Fruit fly (Drosophila melanogaster) whole organism, embryonic: Measurements from ENCODE around the gene CG43999.

Experiments
- Bdp1 ChIP-seq: fragments of 200-800 bp; sonication (Bioruptor generic); optimal IDR thresholded peaks from 3 replicates; lab custom pipeline; 2016; ENCODE audit warnings: missing biosample characterization, missing genetic modification characterization
- CG10431 ChIP-seq: fragments of 200-800 bp; sonication (Bioruptor generic); optimal IDR thresholded peaks from 3 replicates; lab custom pipeline; 2018; ENCODE audit warnings: missing biosample characterization, mild to moderate bottlenecking, missing genetic modification characterization
- CG11723 ChIP-seq: fragments of 200-800 bp; sonication (Bioruptor generic); optimal IDR thresholded peaks from 2 replicates; lab custom pipeline; 2017; ENCODE audit warnings: missing biosample characterization, mild to moderate bottlenecking, missing genetic modification characterization
- CG12744 ChIP-seq: fragments of 200-800 bp; sonication (Bioruptor generic); optimal IDR thresholded peaks from 2 replicates; lab custom pipeline; 2016; ENCODE audit warnings: missing biosample characterization, missing genetic modification characterization
- CG13775 ChIP-seq: fragments of 200-800 bp; sonication (Bioruptor generic); optimal IDR thresholded peaks from 3 replicates; lab custom pipeline; 2017; ENCODE audit warnings: missing biosample characterization, mild to moderate bottlenecking, missing genetic modification characterization
- CG14050 ChIP-seq: fragments of 200-800 bp; sonication (Bioruptor generic); IDR thresholded peaks from 3 replicates; pipeline ENCODE4 v1.3.6; 2022; ENCODE audit warnings: missing biosample characterization, missing genetic modification characterization
- CG17385 ChIP-seq: fragments of 200-800 bp; sonication (Bioruptor generic); optimal IDR thresholded peaks from 3 replicates; lab custom pipeline; 2018; ENCODE audit warnings: missing biosample characterization, mild to moderate bottlenecking, missing genetic modification characterization
- CG1792 ChIP-seq: fragments of 200-800 bp; sonication (Bioruptor generic); optimal IDR thresholded peaks from 2 replicates; lab custom pipeline; 2016; ENCODE audit warnings: missing biosample characterization, missing genetic modification characterization
- CG2889 ChIP-seq: fragments of 200-800 bp; sonication (Bioruptor generic); IDR thresholded peaks from 3 replicates; pipeline ENCODE4 v1.3.6; 2022; ENCODE audit warnings: missing biosample characterization, missing genetic modification characterization
- CG42726 ChIP-seq: fragments of 200-800 bp; sonication (Bioruptor generic); IDR thresholded peaks from 2 replicates; pipeline ENCODE4 v1.3.6; 2022; ENCODE audit warnings: missing biosample characterization, missing genetic modification characterization; ENCODE audit not compliant: partially characterized antibody
- CG4707 ChIP-seq: fragments of 200-800 bp; sonication (Bioruptor generic); optimal IDR thresholded peaks from 2 replicates; lab custom pipeline; 2018; ENCODE audit warnings: missing biosample characterization, mild to moderate bottlenecking, missing genetic modification characterization, moderate library complexity
- CG4730 ChIP-seq: fragments of 200-800 bp; sonication (Bioruptor generic); IDR thresholded peaks from 2 replicates; pipeline ENCODE4 v1.3.6; 2022; ENCODE audit warnings: missing biosample characterization, missing genetic modification characterization
- CG5180 ChIP-seq: fragments of 200-800 bp; sonication (Bioruptor generic); optimal IDR thresholded peaks from 3 replicates; lab custom pipeline; 2017; ENCODE audit warnings: missing biosample characterization, missing genetic modification characterization, mild to moderate bottlenecking, moderate library complexity, missing genetic modification reagents
- CG7556 ChIP-seq: fragments of 200-800 bp; sonication (Bioruptor generic); optimal IDR thresholded peaks from 2 replicates; lab custom pipeline; 2017; ENCODE audit warnings: missing biosample characterization, mild to moderate bottlenecking, missing genetic modification characterization
- CG7745 ChIP-seq: fragments of 200-800 bp; sonication (Bioruptor generic); optimal IDR thresholded peaks from 2 replicates; lab custom pipeline; 2018; ENCODE audit warnings: missing biosample characterization, mild to moderate bottlenecking, missing genetic modification characterization, moderate library complexity
- CG8359 ChIP-seq: fragments of 200-800 bp; sonication (Bioruptor generic); optimal IDR thresholded peaks from 2 replicates; lab custom pipeline; 2017; ENCODE audit warnings: missing biosample characterization, mild to moderate bottlenecking, missing genetic modification characterization, borderline replicate concordance
- Eip74EF ChIP-seq, 2 experiments: fragments of 200-800 bp in 1 of 2; fragments of >200 bp in 1 of 2; sonication (Bioruptor generic) in 1 of 2; optimal IDR thresholded peaks; 2 replicates each; lab custom pipeline; 2017 to 2019; ENCODE audit warnings: missing biosample characterization in 2 of 2, missing genetic modification characterization in 2 of 2, mild to moderate bottlenecking in 1 of 2, moderate library complexity in 1 of 2
- HHEX ChIP-seq: fragments of 200-800 bp; sonication (Bioruptor generic); optimal IDR thresholded peaks from 3 replicates; lab custom pipeline; 2017; ENCODE audit warnings: missing biosample characterization, mild to moderate bottlenecking, missing genetic modification characterization, missing genetic modification reagents
- HmgZ ChIP-seq: fragments of 200-800 bp; sonication (Bioruptor generic); optimal IDR thresholded peaks from 2 replicates; lab custom pipeline; 2018; ENCODE audit warnings: missing biosample characterization, mild to moderate bottlenecking, missing genetic modification characterization
- Lhr ChIP-seq: fragments of 200-800 bp; sonication (Bioruptor generic); optimal IDR thresholded peaks from 3 replicates; lab custom pipeline; 2017; ENCODE audit warnings: mild to moderate bottlenecking, missing biosample characterization, missing genetic modification reagents, missing genetic modification characterization
- Neu2 ChIP-seq: fragments of 200-800 bp; sonication (Bioruptor generic); optimal IDR thresholded peaks from 3 replicates; lab custom pipeline; 2016; ENCODE audit warnings: missing biosample characterization, missing genetic modification characterization, borderline replicate concordance
- Side ChIP-seq: fragments of 200-800 bp; sonication (Bioruptor generic); optimal IDR thresholded peaks from 2 replicates; lab custom pipeline; 2016; ENCODE audit warnings: missing biosample characterization, missing genetic modification characterization
- Six4 ChIP-seq: fragments of 200-800 bp; sonication (Bioruptor generic); optimal IDR thresholded peaks from 2 replicates; lab custom pipeline; 2016; ENCODE audit warnings: missing biosample characterization, missing genetic modification characterization
- Sry-β ChIP-seq: fragments of 200-800 bp; sonication (Bioruptor generic); optimal IDR thresholded peaks from 2 replicates; lab custom pipeline; 2018; ENCODE audit warnings: missing biosample characterization, mild to moderate bottlenecking, missing genetic modification characterization, moderate library complexity
- Stat92E ChIP-seq, 3 experiments: fragments of >200 bp in 2 of 3; fragments of 200-800 bp in 1 of 3; sonication (Bioruptor generic) in 1 of 3; optimal IDR thresholded peaks; 2 replicates each; lab custom pipeline; 2017 to 2019; ENCODE audit warnings: missing biosample characterization in 3 of 3, missing genetic modification characterization in 3 of 3, mild to moderate bottlenecking in 1 of 3, moderate library complexity in 1 of 3
- Vsx1 ChIP-seq: fragments of 200-800 bp; sonication (Bioruptor generic); optimal IDR thresholded peaks from 2 replicates; lab custom pipeline; 2017; ENCODE audit warnings: missing biosample characterization, mild to moderate bottlenecking, missing genetic modification characterization, missing genetic modification reagents
- az2 ChIP-seq: fragments of 200-800 bp; sonication (Bioruptor generic); optimal IDR thresholded peaks from 3 replicates; lab custom pipeline; 2016; ENCODE audit warnings: missing biosample characterization, missing genetic modification characterization
- cg ChIP-seq: fragments of 200-800 bp; sonication (Bioruptor generic); optimal IDR thresholded peaks from 3 replicates; lab custom pipeline; 2019; ENCODE audit warnings: missing biosample characterization, mild to moderate bottlenecking, missing genetic modification characterization, moderate library complexity
- crc ChIP-seq: fragments of 200-800 bp; sonication (Bioruptor generic); optimal IDR thresholded peaks from 2 replicates; lab custom pipeline; 2016; ENCODE audit warnings: missing biosample characterization, missing genetic modification characterization
- crp ChIP-seq, 2 experiments: fragments of 200-800 bp; sonication (Bioruptor generic); optimal IDR thresholded peaks; 2 replicates in 1 of 2; 3 replicates in 1 of 2; lab custom pipeline; 2017; ENCODE audit warnings: missing biosample characterization in 2 of 2, missing genetic modification characterization in 2 of 2, mild to moderate bottlenecking in 1 of 2, moderate library complexity in 1 of 2
- dimm ChIP-seq: fragments of 200-800 bp; sonication (Bioruptor generic); IDR thresholded peaks from 2 replicates; pipeline ENCODE4 v1.3.6; 2022; ENCODE audit warnings: missing biosample characterization, missing genetic modification characterization
- dm ChIP-seq: fragments of 200-800 bp; sonication (Bioruptor generic); optimal IDR thresholded peaks from 3 replicates; lab custom pipeline; 2016; ENCODE audit warnings: missing biosample characterization, missing genetic modification characterization
- ftz-f1 ChIP-seq: fragments of 200-800 bp; sonication (Bioruptor generic); optimal IDR thresholded peaks from 2 replicates; lab custom pipeline; 2016; ENCODE audit warnings: missing biosample characterization, missing genetic modification characterization
- gem ChIP-seq: fragments of 200-800 bp; sonication (Bioruptor generic); optimal IDR thresholded peaks from 2 replicates; lab custom pipeline; 2019; ENCODE audit warnings: missing biosample characterization, mild to moderate bottlenecking, missing genetic modification characterization, moderate library complexity
- gsb ChIP-seq: fragments of 200-800 bp; sonication (Bioruptor generic); IDR thresholded peaks from 2 replicates; pipeline ENCODE4 v1.3.6; 2022; ENCODE audit warnings: missing biosample characterization, missing genetic modification characterization
- insv ChIP-seq, 2 experiments: fragments of 200-800 bp; sonication (Bioruptor generic); optimal IDR thresholded peaks; 3 replicates each; lab custom pipeline; 2016 to 2018; ENCODE audit warnings: missing biosample characterization in 2 of 2, missing genetic modification characterization in 2 of 2
- jigr1 ChIP-seq: fragments of 200-800 bp; sonication (Bioruptor generic); IDR thresholded peaks from 3 replicates; pipeline ENCODE4 v1.3.6; 2022; ENCODE audit warnings: missing biosample characterization, missing genetic modification characterization
- lola ChIP-seq, 3 experiments: fragments of >200 bp in 2 of 3; fragments of 200-800 bp in 1 of 3; sonication (Bioruptor generic) in 1 of 3; optimal IDR thresholded peaks; 2 replicates each; lab custom pipeline; 2017 to 2019; ENCODE audit warnings: missing biosample characterization in 3 of 3, missing genetic modification characterization in 3 of 3, mild to moderate bottlenecking in 1 of 3, moderate library complexity in 1 of 3
- mld ChIP-seq: fragments of 200-800 bp; sonication (Bioruptor generic); IDR thresholded peaks from 3 replicates; pipeline ENCODE4 v1.3.6; 2022; ENCODE audit warnings: missing biosample characterization, missing genetic modification characterization; ENCODE audit not compliant: partially characterized antibody
- nom ChIP-seq: fragments of 200-800 bp; sonication (Bioruptor generic); optimal IDR thresholded peaks from 2 replicates; lab custom pipeline; 2017; ENCODE audit warnings: missing biosample characterization, missing genetic modification characterization, mild to moderate bottlenecking, moderate library complexity, missing genetic modification reagents
- psq ChIP-seq: fragments of 200-800 bp; sonication (Bioruptor generic); optimal IDR thresholded peaks from 2 replicates; lab custom pipeline; 2017; ENCODE audit warnings: missing biosample characterization, missing genetic modification characterization
- pum ChIP-seq: fragments of 200-800 bp; sonication (Bioruptor generic); optimal IDR thresholded peaks from 2 replicates; lab custom pipeline; 2016; ENCODE audit warnings: missing biosample characterization, missing genetic modification characterization
- slbo ChIP-seq: fragments of 200-800 bp; sonication (Bioruptor generic); IDR thresholded peaks from 2 replicates; pipeline ENCODE4 v1.3.6; 2022; ENCODE audit warnings: missing biosample characterization, missing genetic modification characterization
- slou ChIP-seq: fragments of 200-800 bp; sonication (Bioruptor generic); optimal IDR thresholded peaks from 3 replicates; lab custom pipeline; 2016; ENCODE audit warnings: missing biosample characterization, missing genetic modification characterization
- sob ChIP-seq: fragments of 200-800 bp; sonication (Bioruptor generic); IDR thresholded peaks from 2 replicates; pipeline ENCODE4 v1.3.6; 2022; ENCODE audit warnings: missing biosample characterization, missing genetic modification characterization
- sr ChIP-seq: fragments of 200-800 bp; sonication (Bioruptor generic); IDR thresholded peaks from 3 replicates; pipeline ENCODE4 v1.3.6; 2022; ENCODE audit warnings: missing biosample characterization, missing genetic modification characterization
- ttk ChIP-seq: fragments of 200-800 bp; sonication (Bioruptor generic); IDR thresholded peaks from 2 replicates; pipeline ENCODE4 v2.1.2; 2022; ENCODE audit warnings: missing biosample characterization, missing genetic modification characterization
- twi ChIP-seq: fragments of 200-800 bp; optimal IDR thresholded peaks from 2 replicates; lab custom pipeline; 2019; ENCODE audit warnings: missing biosample characterization, mild to moderate bottlenecking, missing genetic modification characterization, moderate library complexity
- unpg ChIP-seq: fragments of 200-800 bp; sonication (Bioruptor generic); optimal IDR thresholded peaks from 3 replicates; lab custom pipeline; 2018; ENCODE audit warnings: missing biosample characterization, mild to moderate bottlenecking, missing genetic modification characterization, moderate library complexity

CG43999 gene

dm6 chr3R:23887096-23887421 lies 41.7 kb downstream of the CG43999 start (continued):
- TF ChIP-seq CG7556 (GFP tag; lab: Kevin White, UChicago): peak; percentile 87
- TF ChIP-seq pum (GFP tag; lab: Kevin White, UChicago): peak; percentile 61
- peak; percentile 71 for TF ChIP-seq CG11723 (GFP tag; lab: Kevin White, UChicago)
- no peak for TF ChIP-seq CG12744 (GFP tag; lab: Kevin White, UChicago)
- TF ChIP-seq twi: peak; percentile 86
- TF ChIP-seq psq (GFP tag; lab: Kevin White, UChicago): peak; percentile 84
- TF ChIP-seq CG4730 (GFP tag; lab: Robert Waterston, UW): peak; percentile 89
- TF ChIP-seq mld (GFP tag; lab: Robert Waterston, UW): no peak
- TF ChIP-seq CG14050 (GFP tag; lab: Robert Waterston, UW): peak; percentile 85
- TF ChIP-seq HHEX (GFP tag; lab: Kevin White, UChicago): peak; percentile 81
- peak; percentile 94 for TF ChIP-seq ttk (GFP tag; lab: Robert Waterston, UW)
- peak; percentile 88 for TF ChIP-seq CG10431 (GFP tag; lab: Kevin White, UChicago)
- peak; percentile 88 for TF ChIP-seq CG17385
- TF ChIP-seq CG13775 (GFP tag; lab: Kevin White, UChicago): peak; percentile 88
- peak; percentile 91 for TF ChIP-seq sob (GFP tag; lab: Robert Waterston, UW)
- no peak for TF ChIP-seq slou (GFP tag; lab: Kevin White, UChicago)
- no peak for TF ChIP-seq Side (GFP tag; lab: Kevin White, UChicago)
- no peak for TF ChIP-seq ftz-f1
- peak; percentile 17 for TF ChIP-seq dm (GFP tag; lab: Kevin White, UChicago)
- no peak for TF ChIP-seq CG42726
- peak; percentile 55 for TF ChIP-seq Bdp1
- TF ChIP-seq CG1792: no peak
- TF ChIP-seq gsb (GFP tag; lab: Robert Waterston, UW): peak; percentile 72
- peak in 1 of 3 experiments; percentile 98 for TF ChIP-seq lola (GFP tag; optimal IDR thresholded peaks at IDR 0.05; lab: Kevin White, UChicago)
- TF ChIP-seq Eip74EF (GFP tag; optimal IDR thresholded peaks at IDR 0.05; lab: Kevin White, UChicago): peak in 1 of 2 experiments; percentile 94
- TF ChIP-seq Sry-β: peak; percentile 59
- peak; percentile 87 for TF ChIP-seq dimm (GFP tag; lab: Robert Waterston, UW)
- peak; percentile 46; the same call in 2 of the 3 replicates for TF ChIP-seq sr (GFP tag; lab: Robert Waterston, UW)
- peak; percentile 79 for TF ChIP-seq Vsx1
- peak; percentile 69; the same call in 2 of the 3 replicates for TF ChIP-seq jigr1
- TF ChIP-seq CG8359 (GFP tag; lab: Kevin White, UChicago): peak; percentile 88
- peak; percentile 94 for TF ChIP-seq CG7745 (tag; lab: Kevin White, UChicago)
- TF ChIP-seq Neu2 (GFP tag; lab: Kevin White, UChicago): no peak
- peak; percentile 90 for TF ChIP-seq Six4
- peak; percentile 80 for TF ChIP-seq HmgZ (tag; lab: Kevin White, UChicago)
- no peak for TF ChIP-seq cg
- TF ChIP-seq unpg: peak; percentile 95
- peak; percentile 86 for TF ChIP-seq Lhr (GFP tag; lab: Kevin White, UChicago)
- TF ChIP-seq CG4707 (GFP tag; lab: Kevin White, UChicago): peak; percentile 86
- TF ChIP-seq gem (tag; lab: Kevin White, UChicago): peak; percentile 98
- peak in 1 of 2 experiments; percentile 7 for TF ChIP-seq insv (GFP tag; optimal IDR thresholded peaks at IDR 0.05; lab: Kevin White, UChicago)
- peak in 1 of 3 experiments; percentile 93 for TF ChIP-seq Stat92E (GFP tag; optimal IDR thresholded peaks at IDR 0.05; lab: Kevin White, UChicago)
- TF ChIP-seq nom (GFP tag; lab: Kevin White, UChicago): peak; percentile 85
- no peak for TF ChIP-seq crc
- TF ChIP-seq CG2889: peak; percentile 88
- peak; percentile 74 for TF ChIP-seq CG5180 (GFP tag; lab: Kevin White, UChicago)
- TF ChIP-seq slbo (GFP tag; lab: Robert Waterston, UW): peak; percentile 84
- peak; percentile 94 for TF ChIP-seq az2 (GFP tag; lab: Kevin White, UChicago)
- peak in 1 of 2 experiments; percentile 47 for TF ChIP-seq crp (GFP tag; optimal IDR thresholded peaks at IDR 0.05; lab: Kevin White, UChicago)
